Worm (Caenorhabditis elegans): ENCODE measurements around the gene flp-23.
A peak's percentile ranks its signal among the peaks of the same experiment; 100 is the strongest.

The flp-23 gene

ce11 chrIII:8618412-8618960, 32.1 kb upstream of the flp-23 start, which contains the start of gene C13G5.2:
Gene C13G5.2 (minus strand): TSS chrIII:8618462.
- TF ChIP-seq ham-2 (GFP tag; optimal IDR thresholded peaks at IDR 0.05): no peak
- TF ChIP-seq zip-8 (tag; optimal IDR thresholded peaks at IDR 0.05): no peak
- no peak for TF ChIP-seq nhr-28 (tag; optimal IDR thresholded peaks at IDR 0.05)
- no peak for TF ChIP-seq nhr-237 (tag; optimal IDR thresholded peaks at IDR 0.05)
- no peak for TF ChIP-seq ceh-39 (tag; optimal IDR thresholded peaks at IDR 0.05)
- TF ChIP-seq blmp-1 (tag; optimal IDR thresholded peaks at IDR 0.05): no peak
- TF ChIP-seq mep-1 (tag; optimal IDR thresholded peaks at IDR 0.05): no peak
- TF ChIP-seq mab-5 (tag; optimal IDR thresholded peaks at IDR 0.05): no peak
- TF ChIP-seq lin-32 (GFP tag; optimal IDR thresholded peaks at IDR 0.05): no peak

- TF ChIP-seq unc-62 (GFP tag; optimal IDR thresholded peaks at IDR 0.05) (peak; percentile 49), unc-120 (tag; optimal IDR thresholded peaks at IDR 0.05; ENCODE audit: poor library complexity, severe bottlenecking) (no peak), hlh-1 (tag; optimal IDR thresholded peaks at IDR 0.05) (no peak), nhr-237 (tag; optimal IDR thresholded peaks at IDR 0.05) (no peak), nhr-2 (tag; optimal IDR thresholded peaks at IDR 0.05) (peak; percentile 91), elt-3 (tag; optimal IDR thresholded peaks at IDR 0.05) (no peak), lin-32 (GFP tag; optimal IDR thresholded peaks at IDR 0.05) (no peak), elt-1 (tag; optimal IDR thresholded peaks at IDR 0.05; ENCODE audit: borderline replicate concordance, insufficient read depth) (peak; percentile 19), ces-1 (GFP tag; optimal IDR thresholded peaks at IDR 0.05) (no peak)
These were observed 30.3 kb upstream of the flp-23 start for ce11 chrIII:8620259-8620658.

- TF ChIP-seq lsy-2 (tag; optimal IDR thresholded peaks at IDR 0.05) (peak; percentile 13), cnd-1 (tag; optimal IDR thresholded peaks at IDR 0.05) (no peak), elt-1 (tag; optimal IDR thresholded peaks at IDR 0.05; ENCODE audit: borderline replicate concordance, insufficient read depth) (peak; percentile 37)
These were observed 29.6 kb upstream of the flp-23 start for ce11 chrIII:8621002-8621401.

ce11 chrIII:8621982-8622381, 28.6 kb upstream of the flp-23 start:
- TF ChIP-seq nhr-2 (tag; optimal IDR thresholded peaks at IDR 0.05) (peak; percentile 36), snpc-4 (tag; optimal IDR thresholded peaks at IDR 0.05) (no peak), hlh-1 (tag; optimal IDR thresholded peaks at IDR 0.05) (no peak), elt-3 (tag; optimal IDR thresholded peaks at IDR 0.05) (no peak), mep-1 (tag; optimal IDR thresholded peaks at IDR 0.05) (no peak), zip-8 (tag; optimal IDR thresholded peaks at IDR 0.05) (peak; percentile 92), ceh-39 (tag; optimal IDR thresholded peaks at IDR 0.05) (no peak), lin-13 (tag; optimal IDR thresholded peaks at IDR 0.05) (no peak), mab-5 (tag; optimal IDR thresholded peaks at IDR 0.05) (no peak), unc-62 (GFP tag; optimal IDR thresholded peaks at IDR 0.05) (no peak), lin-32 (GFP tag; optimal IDR thresholded peaks at IDR 0.05) (no peak), pha-4 (tag; optimal IDR thresholded peaks at IDR 0.05) (no peak), ztf-11 (tag; optimal IDR thresholded peaks at IDR 0.05) (no peak)

ce11 chrIII:8622435-8622834, 28.1 kb upstream of the flp-23 start, which contains the start of gene ceh-16:
Gene ceh-16 (plus strand): TSS chrIII:8622735.
- no peak for TF ChIP-seq pha-4 (tag; optimal IDR thresholded peaks at IDR 0.05)
- peak; percentile 76 for TF ChIP-seq nhr-2 (tag; optimal IDR thresholded peaks at IDR 0.05)

ce11 chrIII:8625125-8625524, 25.4 kb upstream of the flp-23 start:
- no peak for TF ChIP-seq M03D4.4 (tag; optimal IDR thresholded peaks at IDR 0.05)
- no peak for TF ChIP-seq ham-2 (GFP tag; optimal IDR thresholded peaks at IDR 0.05)
- no peak for TF ChIP-seq mls-2 (tag; optimal IDR thresholded peaks at IDR 0.05)
- no peak for TF ChIP-seq hlh-1 (tag; optimal IDR thresholded peaks at IDR 0.05)
- TF ChIP-seq ceh-83 (GFP tag; optimal IDR thresholded peaks at IDR 0.05): no peak
- no peak for TF ChIP-seq nhr-237 (tag; optimal IDR thresholded peaks at IDR 0.05)
- TF ChIP-seq ces-1 (GFP tag; optimal IDR thresholded peaks at IDR 0.05): no peak
- no peak for TF ChIP-seq unc-39 (tag; optimal IDR thresholded peaks at IDR 0.05)
- TF ChIP-seq nhr-76 (tag; optimal IDR thresholded peaks at IDR 0.05): no peak
- TF ChIP-seq sptf-1 (tag; optimal IDR thresholded peaks at IDR 0.05): no peak
- no peak for TF ChIP-seq lsy-2 (tag; optimal IDR thresholded peaks at IDR 0.05)
- TF ChIP-seq lin-13 (tag; optimal IDR thresholded peaks at IDR 0.05): no peak
- no peak for TF ChIP-seq nhr-12 (tag; optimal IDR thresholded peaks at IDR 0.05)
- TF ChIP-seq flh-1 (GFP tag; optimal IDR thresholded peaks at IDR 0.05): no peak
- no peak for TF ChIP-seq ztf-11 (tag; optimal IDR thresholded peaks at IDR 0.05)
- no peak for TF ChIP-seq blmp-1 (tag; optimal IDR thresholded peaks at IDR 0.05)
- TF ChIP-seq nhr-2 (tag; optimal IDR thresholded peaks at IDR 0.05): no peak
- TF ChIP-seq pha-4 (tag; optimal IDR thresholded peaks at IDR 0.05): no peak
- no peak for TF ChIP-seq lin-32 (GFP tag; optimal IDR thresholded peaks at IDR 0.05)
- TF ChIP-seq snpc-4 (tag; optimal IDR thresholded peaks at IDR 0.05): no peak
